Worm (Caenorhabditis elegans) whole organism, L2 larva: ENCODE measurements around the gene T28A11.13.

ENCODE experiments used
- R02D3.7 ChIP-seq: fragments of 150-350 bp; optimal IDR thresholded peaks from 2 replicates; lab custom pipeline; 2014; ENCODE audit warnings: missing biosample characterization, missing genetic modification characterization
- alr-1 ChIP-seq: fragments of 150-350 bp; optimal IDR thresholded peaks from 2 replicates; lab custom pipeline; 2014; ENCODE audit warnings: missing biosample characterization, missing genetic modification characterization
- blmp-1 ChIP-seq: sonication (generic microtip); optimal IDR thresholded peaks from 2 replicates; lab custom pipeline; 2017; ENCODE audit warnings: missing genetic modification characterization, mild to moderate bottlenecking, missing compliant biosample characterization, antibody characterized with exemption, moderate library complexity; ENCODE audit not compliant: insufficient read depth
- ceh-82 ChIP-seq: fragments of 150-350 bp; optimal IDR thresholded peaks from 2 replicates; lab custom pipeline; 2014; ENCODE audit warnings: missing biosample characterization, missing genetic modification characterization
- egl-27 ChIP-seq: sonication (generic microtip); optimal IDR thresholded peaks from 3 replicates; lab custom pipeline; 2017; ENCODE audit warnings: missing biosample characterization, missing genetic modification reagents, missing genetic modification characterization
- elt-1 ChIP-seq: fragments of 150-350 bp; optimal IDR thresholded peaks from 2 replicates; lab custom pipeline; 2014; ENCODE audit warnings: missing biosample characterization, missing genetic modification characterization
- lin-11 ChIP-seq: fragments of 150-350 bp; sonication (generic microtip); optimal IDR thresholded peaks from 2 replicates; lab custom pipeline; 2014; ENCODE audit warnings: missing biosample characterization, missing genetic modification characterization, inconsistent platforms, mixed read lengths
- lin-13 ChIP-seq: fragments of 150-350 bp; optimal IDR thresholded peaks from 2 replicates; lab custom pipeline; 2014; ENCODE audit warnings: missing biosample characterization, missing genetic modification reagents, missing genetic modification characterization
- mbf-1 ChIP-seq: sonication (generic microtip); optimal IDR thresholded peaks from 2 replicates; lab custom pipeline; 2017; ENCODE audit warnings: missing biosample characterization, missing genetic modification characterization
- mdl-1 ChIP-seq, 2 experiments: fragments of 150-350 bp in 1 of 2; sonication (generic microtip) in 1 of 2; optimal IDR thresholded peaks; 2 replicates each; lab custom pipeline; 2017; ENCODE audit warnings: missing biosample characterization in 2 of 2, missing genetic modification characterization in 2 of 2
- nhr-10 ChIP-seq: sonication (generic microtip); optimal IDR thresholded peaks from 2 replicates; lab custom pipeline; 2017; ENCODE audit warnings: missing biosample characterization, missing genetic modification characterization
- nhr-11 ChIP-seq: fragments of 150-350 bp; optimal IDR thresholded peaks from 2 replicates; lab custom pipeline; 2014; ENCODE audit warnings: missing biosample characterization, missing genetic modification characterization
- nhr-12 ChIP-seq: fragments of 150-350 bp; optimal IDR thresholded peaks from 2 replicates; lab custom pipeline; 2014; ENCODE audit warnings: missing biosample characterization, missing genetic modification characterization
- nhr-23 ChIP-seq: fragments of 150-350 bp; optimal IDR thresholded peaks from 2 replicates; lab custom pipeline; 2014; ENCODE audit warnings: missing biosample characterization, missing genetic modification reagents, missing genetic modification characterization
- nhr-237 ChIP-seq: fragments of 150-350 bp; optimal IDR thresholded peaks from 2 replicates; lab custom pipeline; 2014; ENCODE audit warnings: missing biosample characterization, missing genetic modification characterization
- sem-4 ChIP-seq: fragments of 150-350 bp; optimal IDR thresholded peaks from 2 replicates; lab custom pipeline; 2014; ENCODE audit warnings: missing biosample characterization, missing genetic modification reagents, missing genetic modification characterization
- unc-55 ChIP-seq: fragments of 150-350 bp; sonication (generic microtip); optimal IDR thresholded peaks from 3 replicates; lab custom pipeline; 2014; ENCODE audit warnings: missing biosample characterization, missing genetic modification reagents, missing genetic modification characterization
- zag-1 ChIP-seq: fragments of 150-350 bp; optimal IDR thresholded peaks from 2 replicates; lab custom pipeline; 2014; ENCODE audit warnings: missing biosample characterization, missing genetic modification characterization
- ztf-11 ChIP-seq: sonication (generic microtip); optimal IDR thresholded peaks from 2 replicates; lab custom pipeline; 2017; ENCODE audit warnings: missing biosample characterization, missing genetic modification characterization

Gene T28A11.13

ce11 chrV:3204433-3204832, 45.6 kb downstream of the T28A11.13 start:
- no peak for TF ChIP-seq mdl-1 (tag; optimal IDR thresholded peaks at IDR 0.05; lab: Kevin White, UChicago)
- TF ChIP-seq sem-4 (tag; lab: Kevin White, UChicago), result no peak
- no peak for TF ChIP-seq alr-1 (tag; lab: Kevin White, UChicago)
- TF ChIP-seq R02D3.7, result no peak
- TF ChIP-seq nhr-23, result no peak
- no peak for TF ChIP-seq nhr-12 (tag; lab: Kevin White, UChicago)
- no peak for TF ChIP-seq nhr-10
- TF ChIP-seq egl-27 (tag; lab: Kevin White, UChicago), result no peak

ce11 chrV:3200323-3200722, 49.7 kb downstream of the T28A11.13 start, which contains the start of gene K08D9.4:
Gene K08D9.4, minus strand, starts transcription at chrV:3200423.
- TF ChIP-seq blmp-1, result no peak
- TF ChIP-seq zag-1 (tag; lab: Kevin White, UChicago), result no peak
- no peak for TF ChIP-seq egl-27 (tag; lab: Kevin White, UChicago)
- no peak for TF ChIP-seq nhr-11 (tag; lab: Kevin White, UChicago)
- TF ChIP-seq lin-11 (tag; lab: Kevin White, UChicago), result no peak
- TF ChIP-seq nhr-237 (tag; lab: Kevin White, UChicago), result no peak
- TF ChIP-seq mbf-1, result no peak
- no peak for TF ChIP-seq elt-1 (tag; lab: Kevin White, UChicago)
- no peak for TF ChIP-seq nhr-12 (tag; lab: Kevin White, UChicago)
- TF ChIP-seq lin-13 (GFP tag; lab: Kevin White, UChicago), result no peak
- no peak for TF ChIP-seq unc-55 (GFP tag; lab: Kevin White, UChicago)
- TF ChIP-seq ztf-11 (tag; lab: Kevin White, UChicago), result no peak
- no peak for TF ChIP-seq ceh-82
- TF ChIP-seq, all 48 proteins: peak for 0
